Worm (Caenorhabditis elegans): ENCODE results near the gene perm-3.

perm-3 gene

ce11 chrIV:5369414-5369813 lies 25.2 kb downstream of the perm-3 start, which contains the start of gene F41H10.3:
F41H10.3 (plus strand) TSS chrIV:5369801.
- no peak for TF ChIP-seq F57A8.1 (GFP tag; optimal IDR thresholded peaks at IDR 0.05)
- TF ChIP-seq mcd-1 (GFP tag; IDR thresholded peaks at IDR 0.05) = 0 out of 2 replicates have a peak, but pooled peaks have one; percentile 31

ce11 chrIV:5368860-5369259 lies 25.7 kb downstream of the perm-3 start:
- TF ChIP-seq K12H6.12 (tag; optimal IDR thresholded peaks at IDR 0.05) (no peak), mxl-1 (tag; optimal IDR thresholded peaks at IDR 0.05) (no peak), nfyb-1 (GFP tag; IDR thresholded peaks at IDR 0.05) (0 out of 2 replicates have a peak, but pooled peaks have one; percentile 20), nhr-80 (tag; optimal IDR thresholded peaks at IDR 0.05) (peak; percentile 11), Y95B8A.8 (GFP tag; IDR thresholded peaks at IDR 0.05) (0 out of 2 replicates have a peak, but pooled peaks have one; percentile 40), ztf-18 (tag; optimal IDR thresholded peaks at IDR 0.05) (no peak), madf-10 (tag; optimal IDR thresholded peaks at IDR 0.05) (no peak), tbp1 (GFP tag; optimal IDR thresholded peaks at IDR 0.05) (peak; percentile 8), ceh-58 (GFP tag; IDR thresholded peaks at IDR 0.05) (no peak), egl-18 (GFP tag; IDR thresholded peaks at IDR 0.05) (peak; percentile 63; the same call in 1 of the 2 replicates), ceh-27 (GFP tag; optimal IDR thresholded peaks at IDR 0.05) (no peak), dox-1 (GFP tag; IDR thresholded peaks at IDR 0.05) (peak; percentile 36; the same call in 1 of the 2 replicates), nhr-120 (GFP tag; IDR thresholded peaks at IDR 0.05) (no peak), mcd-1 (GFP tag; IDR thresholded peaks at IDR 0.05) (peak; percentile 67), cebp-1 (GFP tag; IDR thresholded peaks at IDR 0.05) (no peak), cebp-1 (tag; optimal IDR thresholded peaks at IDR 0.05) (peak; percentile 49), sdz-38 (tag; optimal IDR thresholded peaks at IDR 0.05) (no peak), ekl-4 (GFP tag; IDR thresholded peaks at IDR 0.05) (0 out of 2 replicates have a peak, but pooled peaks have one; percentile 48), hrde-1 (tag; optimal IDR thresholded peaks at IDR 0.05; ENCODE audit: borderline replicate concordance) (no peak), ztf-25 (GFP tag; IDR thresholded peaks at IDR 0.05) (no peak), lin-54 (GFP tag; optimal IDR thresholded peaks at IDR 0.05) (peak; percentile 6), pbrm-1 (GFP tag; IDR thresholded peaks at IDR 0.05) (0 out of 2 replicates have a peak, but pooled peaks have one; percentile 31), madf-6 (GFP tag; IDR thresholded peaks at IDR 0.05) (peak; percentile 52), B0336.3 (GFP tag; IDR thresholded peaks at IDR 0.05) (peak; percentile 46; the same call in 1 of the 2 replicates), tlf-1 (GFP tag; optimal IDR thresholded peaks at IDR 0.05) (no peak), rcor-1 (GFP tag; IDR thresholded peaks at IDR 0.05) (no peak), ztf-22 (GFP tag; optimal IDR thresholded peaks at IDR 0.05) (no peak), zfh-2 (GFP tag; conservative IDR thresholded peaks at IDR 0.05) (peak; percentile 63), attf-5 (GFP tag; optimal IDR thresholded peaks at IDR 0.05) (peak; percentile 77), C06A6.2 (GFP tag; conservative IDR thresholded peaks at IDR 0.05) (no peak), C17E4.6 (GFP tag; IDR thresholded peaks at IDR 0.05) (peak; percentile 23; the same call in 1 of the 2 replicates), hmg-1.2 (GFP tag; IDR thresholded peaks at IDR 0.05) (peak; percentile 93), snpc-4 (GFP tag; optimal IDR thresholded peaks at IDR 0.05) (no peak), snpc-4 (tag; optimal IDR thresholded peaks at IDR 0.05) (peak in 2 of 4 experiments; percentile 20 to 67), dpl-1 (GFP tag; optimal IDR thresholded peaks at IDR 0.05) (no peak), D2030.7 (GFP tag; IDR thresholded peaks at IDR 0.05) (no peak), cebp-2 (GFP tag; IDR thresholded peaks at IDR 0.05) (no peak)

ce11 chrIV:5367899-5368298 lies 26.7 kb downstream of the perm-3 start:
- no peak for TF ChIP-seq ceh-100 (GFP tag; IDR thresholded peaks at IDR 0.05)
- TF ChIP-seq madf-3 (GFP tag; IDR thresholded peaks at IDR 0.05) = no peak
- TF ChIP-seq K11D2.4 (GFP tag; IDR thresholded peaks at IDR 0.05) = no peak
- no peak for TF ChIP-seq lin-26 (GFP tag; IDR thresholded peaks at IDR 0.05)
- no peak for TF ChIP-seq rec-8 (tag; optimal IDR thresholded peaks at IDR 0.05)
- no peak for TF ChIP-seq ztf-3 (GFP tag; optimal IDR thresholded peaks at IDR 0.05)
- no peak for TF ChIP-seq egl-18 (GFP tag; IDR thresholded peaks at IDR 0.05)
- TF ChIP-seq B0261.1 (tag; optimal IDR thresholded peaks at IDR 0.05) = no peak
- no peak for TF ChIP-seq tlf-1 (GFP tag; optimal IDR thresholded peaks at IDR 0.05)
- TF ChIP-seq nhr-120 (GFP tag; IDR thresholded peaks at IDR 0.05) = no peak
- no peak for TF ChIP-seq nhr-90 (tag; optimal IDR thresholded peaks at IDR 0.05)
- no peak for TF ChIP-seq T26A5.8 (tag; optimal IDR thresholded peaks at IDR 0.05)
- no peak for TF ChIP-seq aptf-2 (GFP tag; conservative IDR thresholded peaks at IDR 0.05)
- no peak for TF ChIP-seq gei-17 (GFP tag; optimal IDR thresholded peaks at IDR 0.05)

All from whole organism, young adult.